Worm (Caenorhabditis elegans) whole organism, L1 larva: ENCODE results near the gene unc-84.

ENCODE experiments used
- C04F5.9 ChIP-seq: sonication (generic microtip); optimal IDR thresholded peaks from 2 replicates; lab custom pipeline; 2016; ENCODE audit warnings: missing genetic modification characterization, missing compliant biosample characterization
- C16A3.4 ChIP-seq: fragments of 150-350 bp; optimal IDR thresholded peaks from 2 replicates; lab custom pipeline; 2014; ENCODE audit warnings: missing biosample characterization, missing genetic modification characterization
- blmp-1 ChIP-seq: fragments of 150-350 bp; optimal IDR thresholded peaks from 2 replicates; lab custom pipeline; 2014; ENCODE audit warnings: missing biosample characterization, missing genetic modification characterization
- ceh-63 ChIP-seq: fragments of 200-800 bp; sonication (Bioruptor generic); optimal IDR thresholded peaks from 2 replicates; lab custom pipeline; 2018; ENCODE audit warnings: mild to moderate bottlenecking, missing genetic modification characterization, missing compliant biosample characterization
- ceh-8 ChIP-seq: fragments of 200-800 bp; sonication (Bioruptor generic); optimal IDR thresholded peaks from 2 replicates; lab custom pipeline; 2018; ENCODE audit warnings: mild to moderate bottlenecking, missing genetic modification characterization, moderate library complexity, missing compliant biosample characterization
- ceh-82 ChIP-seq, 3 experiments: fragments of 150-350 bp in 1 of 3; sonication (generic microtip) in 2 of 3; optimal IDR thresholded peaks; 2 replicates each; lab custom pipeline; 2014 to 2017; ENCODE audit warnings: missing biosample characterization in 3 of 3, missing genetic modification characterization in 3 of 3
- ceh-88 ChIP-seq: fragments of 200-800 bp; sonication (Bioruptor generic); IDR thresholded peaks from 2 replicates; pipeline ENCODE4 v1.3.6; 2022; ENCODE audit warnings: missing genetic modification characterization, missing compliant biosample characterization
- ceh-90 ChIP-seq: sonication (generic microtip); optimal IDR thresholded peaks from 2 replicates; lab custom pipeline; 2016; ENCODE audit warnings: missing genetic modification characterization, missing compliant biosample characterization
- dsc-1 ChIP-seq: sonication (generic microtip); optimal IDR thresholded peaks from 2 replicates; lab custom pipeline; 2016; ENCODE audit warnings: mild to moderate bottlenecking, missing genetic modification characterization, missing compliant biosample characterization
- efl-1 ChIP-seq, 4 experiments: fragments of 150-350 bp; optimal IDR thresholded peaks in 3 of 4; peaks in 1 of 4; 1 replicate in 1 of 4; 2 replicates in 3 of 4; lab custom pipeline; 2014; ENCODE audit warnings: missing biosample characterization in 2 of 4, missing genetic modification characterization in 2 of 4, missing genetic modification reagents in 2 of 4
- efl-3 ChIP-seq: fragments of 200-800 bp; sonication (Bioruptor generic); optimal IDR thresholded peaks from 2 replicates; lab custom pipeline; 2018; ENCODE audit warnings: mild to moderate bottlenecking, missing genetic modification characterization, missing compliant biosample characterization
- egl-13 ChIP-seq: sonication (generic microtip); optimal IDR thresholded peaks from 2 replicates; lab custom pipeline; 2016; ENCODE audit warnings: missing genotype, missing genetic modification reagents, missing genetic modification characterization, missing compliant biosample characterization
- elt-3 ChIP-seq, 6 experiments: fragments of 150-350 bp in 1 of 6; sonication (generic microtip); optimal IDR thresholded peaks; 2 replicates each; lab custom pipeline; 2017 to 2018; ENCODE audit warnings: missing biosample characterization in 6 of 6, missing genetic modification characterization in 6 of 6, inconsistent platforms in 1 of 6
- ets-5 ChIP-seq: fragments of 200-800 bp; sonication (Bioruptor generic); IDR thresholded peaks from 2 replicates; pipeline ENCODE4 v1.3.6; 2022; ENCODE audit warnings: missing genetic modification characterization, missing compliant biosample characterization
- fkh-8 ChIP-seq: sonication (generic microtip); optimal IDR thresholded peaks from 2 replicates; lab custom pipeline; 2016; ENCODE audit warnings: mild to moderate bottlenecking, missing genetic modification characterization, missing compliant biosample characterization
- fos-1 ChIP-seq: fragments of 150-350 bp; optimal IDR thresholded peaks from 2 replicates; lab custom pipeline; 2014; ENCODE audit warnings: missing biosample characterization, missing genetic modification characterization
- hpl-2 ChIP-seq: fragments of 150-350 bp; optimal IDR thresholded peaks from 2 replicates; lab custom pipeline; 2014; ENCODE audit warnings: missing biosample characterization, missing genetic modification reagents, missing genetic modification characterization
- isw-1 ChIP-seq: fragments of 200-800 bp; sonication (Bioruptor generic); IDR thresholded peaks from 2 replicates; pipeline ENCODE4 v1.3.6; 2022; ENCODE audit warnings: missing genetic modification characterization, missing compliant biosample characterization
- jun-1 ChIP-seq: fragments of 150-350 bp; optimal IDR thresholded peaks from 2 replicates; lab custom pipeline; 2014; ENCODE audit warnings: missing biosample characterization, missing genetic modification reagents, missing genetic modification characterization
- lin-13 ChIP-seq: fragments of 150-350 bp; optimal IDR thresholded peaks from 2 replicates; lab custom pipeline; 2014; ENCODE audit warnings: missing biosample characterization, missing genetic modification reagents, missing genetic modification characterization
- lin-14 ChIP-seq: fragments of 200-800 bp; sonication (Bioruptor generic); optimal IDR thresholded peaks from 2 replicates; lab custom pipeline; 2018; ENCODE audit warnings: mild to moderate bottlenecking, missing genetic modification characterization, moderate library complexity, missing compliant biosample characterization
- lin-15B ChIP-seq: fragments of 150-350 bp; sonication (generic microtip); optimal IDR thresholded peaks from 3 replicates; lab custom pipeline; 2014; ENCODE audit warnings: missing biosample characterization, missing genetic modification characterization
- lin-35 ChIP-seq, 2 experiments: fragments of 150-350 bp; optimal IDR thresholded peaks; 2 replicates each; lab custom pipeline; 2014; ENCODE audit warnings: missing biosample characterization in 2 of 2, missing genetic modification characterization in 2 of 2, missing genetic modification reagents in 2 of 2
- lin-39 ChIP-seq: fragments of 150-350 bp; optimal IDR thresholded peaks from 2 replicates; lab custom pipeline; 2014; ENCODE audit warnings: missing biosample characterization, missing genetic modification reagents, missing genetic modification characterization
- lir-3 ChIP-seq: sonication (generic microtip); optimal IDR thresholded peaks from 2 replicates; lab custom pipeline; 2016; ENCODE audit warnings: mild to moderate bottlenecking, missing genetic modification characterization, moderate library complexity, missing compliant biosample characterization; ENCODE audit not compliant: poor library complexity
- mab-9 ChIP-seq: fragments of 200-800 bp; sonication (Bioruptor generic); IDR thresholded peaks from 2 replicates; pipeline ENCODE4 v1.3.6; 2022; ENCODE audit warnings: missing genetic modification reagents, missing genetic modification characterization, missing compliant biosample characterization
- mef-2 ChIP-seq: fragments of 150-350 bp; optimal IDR thresholded peaks from 2 replicates; lab custom pipeline; 2014; ENCODE audit warnings: missing biosample characterization, missing genetic modification characterization
- mep-1 ChIP-seq: fragments of 150-350 bp; optimal IDR thresholded peaks from 2 replicates; lab custom pipeline; 2014; ENCODE audit warnings: missing biosample characterization, missing genetic modification characterization
- nhr-11 ChIP-seq: fragments of 150-350 bp; optimal IDR thresholded peaks from 2 replicates; lab custom pipeline; 2014; ENCODE audit warnings: missing biosample characterization, missing genetic modification characterization
- nhr-12 ChIP-seq: sonication (generic microtip); optimal IDR thresholded peaks from 2 replicates; lab custom pipeline; 2017; ENCODE audit warnings: missing biosample characterization, missing genetic modification characterization
- nhr-20 ChIP-seq: sonication (generic microtip); optimal IDR thresholded peaks from 2 replicates; lab custom pipeline; 2016; ENCODE audit warnings: mild to moderate bottlenecking, missing genetic modification characterization, missing compliant biosample characterization
- nhr-28 ChIP-seq: fragments of 150-350 bp; optimal IDR thresholded peaks from 2 replicates; lab custom pipeline; 2014; ENCODE audit warnings: missing biosample characterization, missing genetic modification characterization
- nhr-47 ChIP-seq: sonication (generic microtip); optimal IDR thresholded peaks from 2 replicates; lab custom pipeline; 2016; ENCODE audit warnings: mild to moderate bottlenecking, missing genetic modification characterization, moderate library complexity, missing compliant biosample characterization
- nhr-84 ChIP-seq: sonication (generic microtip); optimal IDR thresholded peaks from 2 replicates; lab custom pipeline; 2017; ENCODE audit warnings: missing biosample characterization, missing genetic modification characterization
- pag-3 ChIP-seq: sonication (generic microtip); optimal IDR thresholded peaks from 2 replicates; lab custom pipeline; 2017; ENCODE audit warnings: missing genetic modification characterization, mild to moderate bottlenecking, missing compliant biosample characterization, antibody characterized with exemption, borderline replicate concordance; ENCODE audit not compliant: insufficient read depth
- pqm-1 ChIP-seq: sonication (generic microtip); optimal IDR thresholded peaks from 3 replicates; lab custom pipeline; 2017; ENCODE audit warnings: missing biosample characterization, missing genetic modification characterization
- skn-1 ChIP-seq: fragments of 150-350 bp; optimal IDR thresholded peaks from 2 replicates; lab custom pipeline; 2014; ENCODE audit warnings: missing biosample characterization, missing genetic modification characterization
- snpc-4 ChIP-seq: fragments of 150-350 bp; optimal IDR thresholded peaks from 2 replicates; lab custom pipeline; 2014; ENCODE audit warnings: missing biosample characterization, missing genetic modification characterization
- snu-23 ChIP-seq: sonication (generic microtip); optimal IDR thresholded peaks from 2 replicates; lab custom pipeline; 2016; ENCODE audit warnings: missing genetic modification characterization, missing compliant biosample characterization
- sup-37 ChIP-seq: fragments of 200-800 bp; sonication (Bioruptor generic); optimal IDR thresholded peaks from 2 replicates; lab custom pipeline; 2018; ENCODE audit warnings: mild to moderate bottlenecking, missing genetic modification characterization, missing compliant biosample characterization
- swsn-7 ChIP-seq: sonication (generic microtip); optimal IDR thresholded peaks from 2 replicates; lab custom pipeline; 2016; ENCODE audit warnings: missing genetic modification characterization, missing compliant biosample characterization
- tlp-1 ChIP-seq: fragments of 150-350 bp; optimal IDR thresholded peaks from 2 replicates; lab custom pipeline; 2014; ENCODE audit warnings: missing biosample characterization, missing genetic modification characterization
- unc-62 ChIP-seq: fragments of 150-350 bp; optimal IDR thresholded peaks from 2 replicates; lab custom pipeline; 2014; ENCODE audit warnings: missing biosample characterization, missing genetic modification reagents, missing genetic modification characterization
- unc-86 ChIP-seq: sonication (generic microtip); optimal IDR thresholded peaks from 2 replicates; lab custom pipeline; 2016; ENCODE audit warnings: missing genetic modification characterization, missing compliant biosample characterization
- unc-98 ChIP-seq: fragments of 200-800 bp; sonication (Bioruptor generic); IDR thresholded peaks from 2 replicates; pipeline ENCODE4 v1.3.6; 2022; ENCODE audit warnings: missing genetic modification characterization, missing compliant biosample characterization
- xbp-1 ChIP-seq: sonication (generic microtip); optimal IDR thresholded peaks from 2 replicates; lab custom pipeline; 2016; ENCODE audit warnings: missing genetic modification characterization, missing compliant biosample characterization
- ztf-11 ChIP-seq, 2 experiments: sonication (generic microtip); optimal IDR thresholded peaks; 2 replicates each; lab custom pipeline; 2016 to 2017; ENCODE audit warnings: missing genetic modification characterization in 2 of 2, missing biosample characterization in 1 of 2, missing compliant biosample characterization in 1 of 2

Gene unc-84

ce11 chrX:13591953-13592352 is 7.4 kb downstream of the unc-84 start:
- TF ChIP-seq nhr-28 (tag; lab: Kevin White, UChicago) (no peak), ets-5 (no peak), ceh-8 (GFP tag; lab: Kevin White, UChicago) (peak; percentile 35)

DNA sequence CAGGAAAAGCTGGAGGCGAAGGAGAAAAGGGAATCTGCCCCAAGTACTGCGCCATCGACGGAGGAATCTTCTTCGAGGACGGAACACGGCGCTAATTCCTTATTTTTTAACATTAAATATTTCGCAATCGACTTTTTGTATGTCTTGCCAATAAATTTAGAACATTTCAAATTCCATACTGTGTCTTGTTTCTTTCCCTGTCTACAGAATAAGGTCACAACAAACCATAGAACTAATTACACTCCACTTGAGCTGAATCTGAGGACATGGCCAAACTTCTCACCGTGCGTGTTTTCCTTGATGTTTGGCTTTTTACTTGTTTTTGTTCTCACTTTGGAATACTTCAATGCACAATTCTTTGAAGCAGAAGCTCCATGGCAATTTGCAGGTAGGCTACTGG is 7.8 kb downstream of the unc-84 start, which contains the start of gene F54B11.4:
F54B11.4 (plus strand) TSS at position 301 of the 400 bp plus-strand sequence.
- TF ChIP-seq efl-3 (GFP tag; lab: Kevin White, UChicago) (no peak), nhr-12 (no peak), ztf-11 (tag; optimal IDR thresholded peaks at IDR 0.05; lab: Kevin White, UChicago) (no peak), lin-13 (no peak), C04F5.9 (tag; lab: Kevin White, UChicago) (no peak), nhr-28 (tag; lab: Kevin White, UChicago) (no peak), nhr-84 (tag; lab: Kevin White, UChicago) (no peak), unc-98 (GFP tag; lab: Robert Waterston, UW) (no peak), pqm-1 (no peak), skn-1 (no peak), dsc-1 (no peak), nhr-20 (no peak), lin-39 (tag; lab: Kevin White, UChicago) (no peak), nhr-11 (no peak), fos-1 (tag; lab: Kevin White, UChicago) (no peak), hpl-2 (no peak)

- TF ChIP-seq egl-13 (tag; lab: Kevin White, UChicago) (peak; percentile 34), pag-3 (no peak), efl-3 (GFP tag; lab: Kevin White, UChicago) (no peak), lin-35 (GFP tag; optimal IDR thresholded peaks at IDR 0.05; lab: Kevin White, UChicago) (peak; percentile 53 to 73), nhr-12 (no peak), fos-1 (tag; lab: Kevin White, UChicago) (peak; percentile 18), unc-86 (tag; lab: Kevin White, UChicago) (peak; percentile 11), elt-3 (tag; optimal IDR thresholded peaks at IDR 0.05; lab: Kevin White, UChicago) (peak in 1 of 6 experiments; percentile 10), snpc-4 (tag; lab: Kevin White, UChicago) (peak; percentile 5), C16A3.4 (peak; percentile 50), xbp-1 (tag; lab: Kevin White, UChicago) (peak; percentile 44), swsn-7 (peak; percentile 54), ceh-63 (GFP tag; lab: Kevin White, UChicago) (no peak), ceh-82 (tag; optimal IDR thresholded peaks at IDR 0.05; lab: Kevin White, UChicago) (peak in 2 of 3 experiments; percentile 17 to 52), unc-62 (GFP tag; lab: Kevin White, UChicago) (no peak), nhr-20 (peak; percentile 47), jun-1 (tag; lab: Kevin White, UChicago) (peak; percentile 1), mef-2 (tag; lab: Kevin White, UChicago) (no peak), lin-15B (tag; lab: Kevin White, UChicago) (peak; percentile 3), mep-1 (tag; lab: Kevin White, UChicago) (peak; percentile 84), efl-1 (optimal IDR thresholded peaks at IDR 0.05; lab: Kevin White, UChicago) (peak; percentile 36 to 50), efl-1 (GFP tag; optimal IDR thresholded peaks at IDR 0.05 in 1 of 2; lab: Kevin White, UChicago) (peak in 1 of 2 experiments; percentile 34), tlp-1 (tag; lab: Kevin White, UChicago) (no peak), lin-13 (no peak), fkh-8 (peak; percentile 75), blmp-1 (tag; lab: Kevin White, UChicago) (peak; percentile 42), ceh-88 (GFP tag; lab: Robert Waterston, UW) (no peak), isw-1 (GFP tag; lab: Robert Waterston, UW) (peak; percentile 15; the same call in 1 of the 2 replicates), mab-9 (GFP tag; lab: Robert Waterston, UW) (no peak), lir-3 (no peak), nhr-47 (tag; lab: Kevin White, UChicago) (peak; percentile 61), snu-23 (GFP tag; lab: Kevin White, UChicago) (peak; percentile 70), skn-1 (peak; percentile 38), ceh-8 (GFP tag; lab: Kevin White, UChicago) (peak; percentile 58), dsc-1 (peak; percentile 63), sup-37 (GFP tag; lab: Kevin White, UChicago) (no peak), lin-14 (peak; percentile 74), ceh-90 (tag; lab: Kevin White, UChicago) (no peak)
Observed at ce11 chrX:13596003-13596767, 11.6 kb downstream of the unc-84 start, which contains the start of gene F54B11.5. Gene F54B11.5 (minus strand): TSS chrX:13596068.
